Worm (Caenorhabditis elegans) whole organism, late embryonic: ENCODE measurements around the gene col-97.

Experiments used
- nfya-1 ChIP-seq: sonication (generic microtip); optimal IDR thresholded peaks from 2 replicates; lab custom pipeline; 2017; ENCODE audit warnings: missing genetic modification characterization, mild to moderate bottlenecking, missing compliant biosample characterization, antibody characterized with exemption, moderate library complexity
- unc-3 ChIP-seq, 2 experiments: fragments of 200-800 bp in 1 of 2; sonication (Bioruptor generic) in 1 of 2; sonication (generic microtip) in 1 of 2; conservative IDR thresholded peaks in 1 of 2; optimal IDR thresholded peaks in 1 of 2; 2 replicates each; pipeline versions ENCODE4 v1.3.6 to Lab custom; 2016 to 2022; ENCODE audit warnings: missing compliant biosample characterization in 2 of 2, missing genetic modification characterization in 2 of 2, missing genetic modification reagents in 1 of 2

col-97 gene

ce11 chrIII:12944064-12944463 is 49.4 kb downstream of the col-97 start:
- TF ChIP-seq nfya-1 (tag; lab: Kevin White, UChicago) (peak; percentile 98), unc-3 (GFP tag; conservative IDR thresholded peaks at IDR 0.05; lab: Robert Waterston, UW) (no peak), unc-3 (tag; optimal IDR thresholded peaks at IDR 0.05; lab: Kevin White, UChicago) (no peak)
